Fruit fly (Drosophila melanogaster): ENCODE data around the gene mask.

mask gene

dm6 chr3R:24230423-24231205, at the start of gene mask:
mask (plus strand) TSS chr3R:24230562.
- TF ChIP-seq rn (GFP tag; IDR thresholded peaks at IDR 0.05) (no peak), CG8301 (tag; optimal IDR thresholded peaks at IDR 0.05) (no peak), gl (tag; optimal IDR thresholded peaks at IDR 0.05) (peak; percentile 37), CG12605 (GFP tag; IDR thresholded peaks at IDR 0.05) (0 out of 2 replicates have a peak, but pooled peaks have one; percentile 6), CG9948 (tag; optimal IDR thresholded peaks at IDR 0.05) (no peak), CG13204 (GFP tag; optimal IDR thresholded peaks at IDR 0.05) (no peak), CG34367 (tag; optimal IDR thresholded peaks at IDR 0.05) (peak; percentile 67), Ets98B (GFP tag; IDR thresholded peaks at IDR 0.05) (peak; percentile 20), CG17806 (tag; optimal IDR thresholded peaks at IDR 0.05) (no peak), CG4496 (GFP tag; IDR thresholded peaks at IDR 0.05) (peak; percentile 75), D1 (tag; optimal IDR thresholded peaks at IDR 0.05) (no peak), Pif1B (GFP tag; optimal IDR thresholded peaks at IDR 0.05) (no peak), fd96Ca (GFP tag; IDR thresholded peaks at IDR 0.05) (no peak), CG8159 (tag; optimal IDR thresholded peaks at IDR 0.05) (peak; percentile 33), Snoo (tag; optimal IDR thresholded peaks at IDR 0.05) (peak; percentile 81), CG14655 (GFP tag; optimal IDR thresholded peaks at IDR 0.05) (no peak), CG15710 (tag; optimal IDR thresholded peaks at IDR 0.05) (peak; percentile 43), Pif1A (GFP tag; optimal IDR thresholded peaks at IDR 0.05) (peak; percentile 30), CG32121 (GFP tag; IDR thresholded peaks at IDR 0.05) (no peak), CG10348 (GFP tag; IDR thresholded peaks at IDR 0.05) (no peak), EcR (GFP tag; optimal IDR thresholded peaks at IDR 0.05) (no peak)

DNA sequence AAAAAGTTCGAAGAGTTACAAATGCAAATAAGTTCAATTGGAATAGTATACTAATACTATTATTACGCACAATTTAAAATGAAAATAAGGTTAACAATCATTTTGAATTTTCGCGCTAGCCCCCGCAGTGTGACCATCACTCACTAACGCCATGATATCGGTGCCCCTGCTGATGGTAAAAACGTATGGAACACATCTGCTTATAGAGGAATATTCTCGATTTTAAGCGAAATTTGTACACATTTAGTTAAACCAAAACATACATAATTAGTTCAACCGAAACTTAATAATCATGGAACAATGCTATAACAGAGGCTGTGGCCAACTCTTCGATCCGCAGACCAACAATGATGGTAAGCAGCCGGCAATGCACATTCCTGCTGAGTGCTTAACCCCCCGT, 44.2 kb upstream of the mask start, which contains the start of gene mora:
TSS of gene mora (plus strand) at position 172 of the 400 bp plus-strand sequence.
- TF ChIP-seq CG9948 (tag; optimal IDR thresholded peaks at IDR 0.05) (no peak), CG15710 (tag; optimal IDR thresholded peaks at IDR 0.05) (no peak), rn (GFP tag; IDR thresholded peaks at IDR 0.05) (no peak), CG14655 (GFP tag; optimal IDR thresholded peaks at IDR 0.05) (no peak), EcR (GFP tag; optimal IDR thresholded peaks at IDR 0.05) (no peak), CG8159 (tag; optimal IDR thresholded peaks at IDR 0.05) (no peak), Pif1A (GFP tag; optimal IDR thresholded peaks at IDR 0.05) (no peak), CG34367 (tag; optimal IDR thresholded peaks at IDR 0.05) (no peak)

DNA sequence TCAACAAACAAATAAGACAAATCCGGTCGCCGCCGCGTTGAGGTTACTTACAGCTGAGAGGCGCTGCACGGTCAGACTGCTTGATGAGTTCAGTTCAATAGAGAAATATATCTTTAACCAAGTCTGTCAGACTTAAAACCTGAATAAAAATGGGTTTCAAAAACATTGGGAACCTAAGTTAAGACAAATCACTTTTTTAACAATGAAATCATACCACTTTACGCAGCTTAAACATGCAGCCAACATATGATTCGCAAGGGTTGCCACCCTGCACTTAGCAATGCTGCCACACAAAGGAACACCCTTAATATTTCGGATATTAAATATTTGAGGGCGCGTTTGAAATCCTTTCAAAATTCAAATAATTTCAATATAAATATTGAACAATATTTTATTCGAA, 41.7 kb upstream of the mask start, which contains the start of gene CG5515:
TSS of gene CG5515 (minus strand) at position 278 of the 400 bp plus-strand sequence.
- TF ChIP-seq Pif1A (GFP tag; optimal IDR thresholded peaks at IDR 0.05) (no peak), Pif1B (GFP tag; optimal IDR thresholded peaks at IDR 0.05) (peak; percentile 33), CG4496 (GFP tag; IDR thresholded peaks at IDR 0.05) (peak; percentile 61; the same call in 2 of the 3 replicates), CG32121 (GFP tag; IDR thresholded peaks at IDR 0.05) (peak; percentile 77), Snoo (tag; optimal IDR thresholded peaks at IDR 0.05) (no peak), EcR (GFP tag; optimal IDR thresholded peaks at IDR 0.05) (no peak), rn (GFP tag; IDR thresholded peaks at IDR 0.05) (no peak), CG13204 (GFP tag; optimal IDR thresholded peaks at IDR 0.05) (no peak), CG14655 (GFP tag; optimal IDR thresholded peaks at IDR 0.05) (no peak), CG17806 (tag; optimal IDR thresholded peaks at IDR 0.05) (peak; percentile 18), gl (tag; optimal IDR thresholded peaks at IDR 0.05) (no peak), Ets98B (GFP tag; IDR thresholded peaks at IDR 0.05) (peak; percentile 81), CG9948 (tag; optimal IDR thresholded peaks at IDR 0.05) (no peak), fd96Ca (GFP tag; IDR thresholded peaks at IDR 0.05) (peak; percentile 91), CG8159 (tag; optimal IDR thresholded peaks at IDR 0.05) (no peak), CG10348 (GFP tag; IDR thresholded peaks at IDR 0.05) (no peak), CG34367 (tag; optimal IDR thresholded peaks at IDR 0.05) (peak; percentile 26), CG15710 (tag; optimal IDR thresholded peaks at IDR 0.05) (peak; percentile 57), CG8301 (tag; optimal IDR thresholded peaks at IDR 0.05) (peak; percentile 38), D1 (tag; optimal IDR thresholded peaks at IDR 0.05) (no peak), CG12605 (GFP tag; IDR thresholded peaks at IDR 0.05) (no peak)

- TF ChIP-seq rn (GFP tag; IDR thresholded peaks at IDR 0.05) = peak; percentile 83
- no peak for TF ChIP-seq EcR (GFP tag; optimal IDR thresholded peaks at IDR 0.05)
- peak; percentile 94 for TF ChIP-seq CG34367 (tag; optimal IDR thresholded peaks at IDR 0.05)
- peak; percentile 96 for TF ChIP-seq CG17806 (tag; optimal IDR thresholded peaks at IDR 0.05)
- TF ChIP-seq gl (tag; optimal IDR thresholded peaks at IDR 0.05) = peak; percentile 90
- TF ChIP-seq Ets98B (GFP tag; IDR thresholded peaks at IDR 0.05) = peak; percentile 93
- TF ChIP-seq Snoo (tag; optimal IDR thresholded peaks at IDR 0.05) = peak; percentile 94
- TF ChIP-seq Pif1A (GFP tag; optimal IDR thresholded peaks at IDR 0.05) = no peak
- peak; percentile 90 for TF ChIP-seq CG10348 (GFP tag; IDR thresholded peaks at IDR 0.05)
- TF ChIP-seq CG8159 (tag; optimal IDR thresholded peaks at IDR 0.05) = peak; percentile 97
- no peak for TF ChIP-seq CG13204 (GFP tag; optimal IDR thresholded peaks at IDR 0.05)
- TF ChIP-seq fd96Ca (GFP tag; IDR thresholded peaks at IDR 0.05) = peak; percentile 54; the same call in 2 of the 3 replicates
- TF ChIP-seq CG12605 (GFP tag; IDR thresholded peaks at IDR 0.05) = peak; percentile 90
- peak; percentile 96 for TF ChIP-seq CG15710 (tag; optimal IDR thresholded peaks at IDR 0.05)
- TF ChIP-seq CG14655 (GFP tag; optimal IDR thresholded peaks at IDR 0.05) = no peak
- TF ChIP-seq CG4496 (GFP tag; IDR thresholded peaks at IDR 0.05) = peak; percentile 97
- no peak for TF ChIP-seq D1 (tag; optimal IDR thresholded peaks at IDR 0.05)
- peak; percentile 97 for TF ChIP-seq CG9948 (tag; optimal IDR thresholded peaks at IDR 0.05)
- peak; percentile 94 for TF ChIP-seq CG32121 (GFP tag; IDR thresholded peaks at IDR 0.05)
- TF ChIP-seq Pif1B (GFP tag; optimal IDR thresholded peaks at IDR 0.05) = peak; percentile 88
- TF ChIP-seq CG8301 (tag; optimal IDR thresholded peaks at IDR 0.05) = peak; percentile 95
Observed at dm6 chr3R:24193373-24193879, 36.9 kb upstream of the mask start, which contains the start of the genes SMC6 and CG6204. SMC6 (minus strand) TSS chr3R:24193423. CG6204 (plus strand) TSS chr3R:24193832.

DNA sequence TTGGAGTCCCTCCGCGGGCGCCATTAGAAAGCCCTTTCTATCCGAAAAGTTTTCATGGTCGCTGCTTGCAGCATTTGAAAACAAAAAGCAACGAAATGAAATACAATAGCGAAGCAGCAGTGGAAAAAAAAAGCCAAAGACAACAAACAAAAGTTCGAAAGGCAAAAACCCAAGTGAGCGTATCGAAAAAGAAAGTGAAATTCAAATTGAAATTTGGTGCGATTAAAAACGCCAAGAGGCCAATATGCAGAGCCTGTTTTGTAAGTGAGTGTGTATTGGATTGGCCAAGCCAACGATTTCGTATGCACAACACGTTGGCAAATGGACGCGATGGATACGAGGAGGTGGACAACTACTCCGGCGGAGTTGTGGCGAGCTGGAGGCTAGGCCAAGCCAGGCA, 27.6 kb upstream of the mask start:
- TF ChIP-seq rn (GFP tag; IDR thresholded peaks at IDR 0.05) (no peak), CG15710 (tag; optimal IDR thresholded peaks at IDR 0.05) (no peak), Pif1B (GFP tag; optimal IDR thresholded peaks at IDR 0.05) (no peak), CG9948 (tag; optimal IDR thresholded peaks at IDR 0.05) (no peak), Snoo (tag; optimal IDR thresholded peaks at IDR 0.05) (no peak), CG13204 (GFP tag; optimal IDR thresholded peaks at IDR 0.05) (no peak), CG10348 (GFP tag; IDR thresholded peaks at IDR 0.05) (no peak), EcR (GFP tag; optimal IDR thresholded peaks at IDR 0.05) (no peak), CG32121 (GFP tag; IDR thresholded peaks at IDR 0.05) (no peak), CG34367 (tag; optimal IDR thresholded peaks at IDR 0.05) (no peak), fd96Ca (GFP tag; IDR thresholded peaks at IDR 0.05) (no peak), CG8159 (tag; optimal IDR thresholded peaks at IDR 0.05) (no peak), CG17806 (tag; optimal IDR thresholded peaks at IDR 0.05) (no peak)

Measured in whole organism, pupa.